Worm (Caenorhabditis elegans) whole organism, L4 larva: ENCODE results near the gene C29E4.9.

Source experiments
- F49E8.2 ChIP-seq: sonication (generic microtip); optimal IDR thresholded peaks from 2 replicates; lab custom pipeline; 2016; ENCODE audit warnings: missing compliant biosample characterization, mild to moderate bottlenecking, missing genetic modification characterization, borderline replicate concordance
- R02D3.7 ChIP-seq: fragments of 150-350 bp; sonication (generic microtip); optimal IDR thresholded peaks from 3 replicates; lab custom pipeline; 2014; ENCODE audit warnings: missing biosample characterization, missing genetic modification characterization
- T20F7.1 ChIP-seq: fragments of 200-800 bp; sonication (Bioruptor generic); optimal IDR thresholded peaks from 2 replicates; lab custom pipeline; 2018; ENCODE audit warnings: mild to moderate bottlenecking, missing genetic modification characterization, missing compliant biosample characterization
- Y105C5A.15 ChIP-seq: fragments of 200-800 bp; sonication (Bioruptor generic); IDR thresholded peaks from 2 replicates; pipeline ENCODE4 v1.3.6; 2022; ENCODE audit warnings: missing genetic modification characterization, missing compliant biosample characterization
- ZK337.2 ChIP-seq: fragments of 200-800 bp; sonication (Bioruptor generic); IDR thresholded peaks from 2 replicates; pipeline ENCODE4 v1.3.6; 2022; ENCODE audit warnings: missing genetic modification reagents, missing genetic modification characterization, missing compliant biosample characterization
- aly-2 ChIP-seq: sonication (generic microtip); optimal IDR thresholded peaks from 2 replicates; lab custom pipeline; 2018; ENCODE audit warnings: missing biosample characterization, missing genetic modification characterization
- ama-1 ChIP-seq: fragments of 150-350 bp; optimal IDR thresholded peaks from 2 replicates; lab custom pipeline; 2014; ENCODE audit warnings: inconsistent platforms, mixed read lengths
- ceh-20 ChIP-seq: fragments of 200-800 bp; sonication (Bioruptor generic); IDR thresholded peaks from 2 replicates; pipeline ENCODE4 v1.3.6; 2022; ENCODE audit warnings: missing genetic modification reagents, missing genetic modification characterization, missing compliant biosample characterization
- ceh-32 ChIP-seq: sonication (generic microtip); optimal IDR thresholded peaks from 2 replicates; lab custom pipeline; 2016; ENCODE audit warnings: mild to moderate bottlenecking, missing genetic modification characterization, missing compliant biosample characterization; ENCODE audit not compliant: poor library complexity
- ceh-44 ChIP-seq: fragments of 200-800 bp; sonication (Bioruptor generic); IDR thresholded peaks from 2 replicates; pipeline ENCODE4 v1.3.6; 2022; ENCODE audit warnings: missing genetic modification reagents, missing genetic modification characterization, missing compliant biosample characterization
- ceh-62 ChIP-seq: sonication (generic microtip); optimal IDR thresholded peaks from 2 replicates; lab custom pipeline; 2017; ENCODE audit warnings: missing biosample characterization, missing genetic modification characterization
- cey-2 ChIP-seq: sonication (generic microtip); optimal IDR thresholded peaks from 3 replicates; lab custom pipeline; 2017; ENCODE audit warnings: missing genetic modification characterization, mild to moderate bottlenecking, missing compliant biosample characterization, antibody characterized with exemption, borderline replicate concordance; ENCODE audit not compliant: insufficient read depth
- ctbp-1 ChIP-seq: fragments of 200-800 bp; sonication (Bioruptor generic); IDR thresholded peaks from 2 replicates; pipeline ENCODE4 v1.3.6; 2022; ENCODE audit warnings: missing genetic modification reagents, missing genetic modification characterization, missing compliant biosample characterization
- daf-19 ChIP-seq: fragments of 200-800 bp; sonication (Bioruptor generic); conservative IDR thresholded peaks from 2 replicates; pipeline ENCODE4 v1.3.6; 2022; ENCODE audit warnings: missing genetic modification characterization, missing compliant biosample characterization
- daf-8 ChIP-seq: fragments of 200-800 bp; sonication (Bioruptor generic); IDR thresholded peaks from 2 replicates; pipeline ENCODE4 v1.3.6; 2022; ENCODE audit warnings: missing genetic modification characterization, missing compliant biosample characterization
- dmd-8 ChIP-seq: fragments of 200-800 bp; sonication (Bioruptor generic); IDR thresholded peaks from 2 replicates; pipeline ENCODE4 v1.3.6; 2022; ENCODE audit warnings: missing genetic modification characterization, missing compliant biosample characterization
- dpl-1 ChIP-seq: fragments of 150-350 bp; optimal IDR thresholded peaks from 2 replicates; lab custom pipeline; 2014; ENCODE audit warnings: missing biosample characterization, missing genetic modification reagents, missing genetic modification characterization
- duxl-1 ChIP-seq: sonication (generic microtip); optimal IDR thresholded peaks from 2 replicates; lab custom pipeline; 2016; ENCODE audit warnings: mild to moderate bottlenecking, missing genetic modification characterization, moderate library complexity, missing compliant biosample characterization; ENCODE audit not compliant: poor library complexity
- egl-43 ChIP-seq: fragments of 200-800 bp; sonication (Bioruptor generic); IDR thresholded peaks from 2 replicates; pipeline ENCODE4 v1.3.6; 2022; ENCODE audit warnings: missing genetic modification reagents, missing genetic modification characterization, missing compliant biosample characterization
- fkh-10 ChIP-seq: fragments of 150-350 bp; optimal IDR thresholded peaks from 2 replicates; lab custom pipeline; 2014; ENCODE audit warnings: missing biosample characterization, missing genetic modification reagents, missing genetic modification characterization
- gei-8 ChIP-seq: fragments of 200-800 bp; sonication (Bioruptor generic); optimal IDR thresholded peaks from 2 replicates; lab custom pipeline; 2018; ENCODE audit warnings: mild to moderate bottlenecking, missing genetic modification characterization, missing compliant biosample characterization
- hlh-11 ChIP-seq: fragments of 200-800 bp; sonication (Bioruptor generic); optimal IDR thresholded peaks from 2 replicates; lab custom pipeline; 2018; ENCODE audit warnings: mild to moderate bottlenecking, missing genetic modification characterization, missing compliant biosample characterization
- hlh-30 ChIP-seq: sonication (generic microtip); optimal IDR thresholded peaks from 2 replicates; lab custom pipeline; 2017; ENCODE audit warnings: antibody characterized with exemption, mild to moderate bottlenecking, missing genetic modification characterization, missing compliant biosample characterization; ENCODE audit not compliant: insufficient read depth
- hmg-1.1 ChIP-seq: fragments of 200-800 bp; sonication (Bioruptor generic); IDR thresholded peaks from 2 replicates; pipeline ENCODE4 v1.3.6; 2022; ENCODE audit warnings: missing genetic modification reagents, missing genetic modification characterization, missing compliant biosample characterization
- lim-7 ChIP-seq: fragments of 200-800 bp; sonication (Bioruptor generic); IDR thresholded peaks from 2 replicates; pipeline ENCODE4 v1.3.6; 2022; ENCODE audit warnings: missing genetic modification characterization, missing compliant biosample characterization
- lin-15B ChIP-seq: fragments of 150-350 bp; sonication (generic microtip); optimal IDR thresholded peaks from 3 replicates; lab custom pipeline; 2014; ENCODE audit warnings: missing biosample characterization, missing genetic modification characterization
- lin-38 ChIP-seq: fragments of 200-800 bp; sonication (Bioruptor generic); IDR thresholded peaks from 2 replicates; pipeline ENCODE4 v1.3.6; 2022; ENCODE audit warnings: missing genetic modification reagents, missing genetic modification characterization, missing compliant biosample characterization
- lsy-2 ChIP-seq, 2 experiments: fragments of 150-350 bp in 1 of 2; sonication (generic microtip) in 1 of 2; optimal IDR thresholded peaks; 2 replicates each; lab custom pipeline; 2014 to 2017; ENCODE audit warnings: missing biosample characterization in 2 of 2, missing genetic modification characterization in 2 of 2
- mdl-1 ChIP-seq, 2 experiments: fragments of 150-350 bp in 1 of 2; sonication (generic microtip) in 1 of 2; optimal IDR thresholded peaks; 2 replicates each; lab custom pipeline; 2014 to 2017; ENCODE audit warnings: missing biosample characterization in 2 of 2, missing genetic modification characterization in 2 of 2
- mxl-3 ChIP-seq: fragments of 200-800 bp; sonication (Bioruptor generic); optimal IDR thresholded peaks from 2 replicates; lab custom pipeline; 2018; ENCODE audit warnings: mild to moderate bottlenecking, missing genetic modification characterization, missing compliant biosample characterization
- nhr-102 ChIP-seq: sonication (generic microtip); optimal IDR thresholded peaks from 2 replicates; lab custom pipeline; 2016; ENCODE audit warnings: mild to moderate bottlenecking, missing genetic modification characterization, moderate library complexity, missing compliant biosample characterization
- nhr-11 ChIP-seq: fragments of 150-350 bp; optimal IDR thresholded peaks from 2 replicates; lab custom pipeline; 2014; ENCODE audit warnings: missing biosample characterization, missing genetic modification characterization
- nhr-41 ChIP-seq: fragments of 200-800 bp; sonication (Bioruptor generic); IDR thresholded peaks from 2 replicates; pipeline ENCODE4 v1.3.6; 2022; ENCODE audit warnings: missing genetic modification reagents, missing genetic modification characterization, missing compliant biosample characterization
- nhr-48 ChIP-seq: sonication (generic microtip); optimal IDR thresholded peaks from 2 replicates; lab custom pipeline; 2016; ENCODE audit warnings: mild to moderate bottlenecking, missing genetic modification characterization, missing compliant biosample characterization
- nhr-6 ChIP-seq: fragments of 150-350 bp; optimal IDR thresholded peaks from 2 replicates; lab custom pipeline; 2014; ENCODE audit warnings: missing biosample characterization, missing genetic modification characterization
- nhr-76 ChIP-seq: fragments of 150-350 bp; optimal IDR thresholded peaks from 2 replicates; lab custom pipeline; 2014; ENCODE audit warnings: missing biosample characterization, missing genetic modification characterization
- rbr-2 ChIP-seq: sonication (generic microtip); optimal IDR thresholded peaks from 2 replicates; lab custom pipeline; 2016; ENCODE audit warnings: missing genotype, missing genetic modification characterization, missing compliant biosample characterization
- set-16 ChIP-seq: fragments of 200-800 bp; sonication (Bioruptor generic); IDR thresholded peaks from 2 replicates; pipeline ENCODE4 v1.3.6; 2022; ENCODE audit warnings: missing genetic modification reagents, missing genetic modification characterization, missing compliant biosample characterization
- snpc-1.2 ChIP-seq: fragments of 200-800 bp; sonication (Bioruptor generic); IDR thresholded peaks from 2 replicates; pipeline ENCODE4 v1.3.6; 2022; ENCODE audit warnings: missing genetic modification reagents, missing genetic modification characterization, missing compliant biosample characterization
- tag-97 ChIP-seq: fragments of 200-800 bp; sonication (Bioruptor generic); IDR thresholded peaks from 2 replicates; pipeline ENCODE4 v1.3.6; 2022; ENCODE audit warnings: missing genetic modification characterization, missing compliant biosample characterization
- unc-62 ChIP-seq, 3 experiments: fragments of 150-350 bp in 1 of 3; sonication (generic microtip); optimal IDR thresholded peaks in 2 of 3; peaks in 1 of 3; 1 replicate in 1 of 3; 2 replicates in 2 of 3; lab custom pipeline; 2014 to 2017; ENCODE audit warnings: missing biosample characterization in 3 of 3, missing genetic modification characterization in 3 of 3, missing genetic modification reagents in 3 of 3, missing genotype in 1 of 3
- vab-7 ChIP-seq: fragments of 200-800 bp; sonication (Bioruptor generic); IDR thresholded peaks from 2 replicates; pipeline ENCODE4 v1.3.6; 2022; ENCODE audit warnings: missing genetic modification reagents, missing genetic modification characterization, missing compliant biosample characterization
- zfp-2 ChIP-seq: sonication (generic microtip); optimal IDR thresholded peaks from 2 replicates; lab custom pipeline; 2016; ENCODE audit warnings: mild to moderate bottlenecking, missing genetic modification characterization, missing compliant biosample characterization
- zip-2 ChIP-seq: fragments of 150-350 bp; optimal IDR thresholded peaks from 2 replicates; lab custom pipeline; 2014; ENCODE audit warnings: missing biosample characterization, missing genetic modification characterization
- ztf-11 ChIP-seq: fragments of 150-350 bp; optimal IDR thresholded peaks from 2 replicates; lab custom pipeline; 2014; ENCODE audit warnings: missing biosample characterization, missing genetic modification characterization

C29E4.9 gene

DNA sequence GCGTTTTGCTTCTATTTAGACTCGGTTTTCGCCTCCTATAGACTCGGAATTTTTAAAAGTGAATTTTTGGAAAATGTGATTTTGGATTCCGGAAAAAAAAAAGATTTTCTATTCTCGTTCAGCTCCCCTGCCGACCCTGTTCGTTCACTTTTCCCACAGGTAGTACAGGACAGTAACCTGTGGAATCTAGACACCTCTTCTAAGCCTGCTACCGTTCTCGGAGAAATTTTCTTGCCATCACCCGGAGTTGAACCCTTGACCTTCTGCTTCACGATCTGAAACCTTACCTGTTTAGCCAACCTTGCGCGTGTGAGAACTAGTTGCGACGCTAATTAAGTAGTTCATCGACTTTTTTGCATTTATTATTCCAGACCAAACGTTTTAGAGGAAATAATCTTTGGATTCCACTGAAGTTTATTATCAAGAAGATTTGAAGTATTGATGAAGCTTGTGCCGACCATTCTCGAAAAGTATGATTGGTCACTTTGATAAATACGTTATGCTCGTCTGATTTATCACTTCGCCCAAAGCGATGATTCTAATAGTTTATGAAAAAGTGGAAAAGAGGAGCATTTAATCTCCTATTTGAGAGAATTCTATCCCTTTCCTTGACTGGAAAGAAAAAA, 3.1 kb downstream of the C29E4.9 start (continued):
- peak; percentile 77 for TF ChIP-seq egl-43
- TF ChIP-seq, all 104 proteins: peak for 22; not testable (repeated sequence) for 82

DNA sequence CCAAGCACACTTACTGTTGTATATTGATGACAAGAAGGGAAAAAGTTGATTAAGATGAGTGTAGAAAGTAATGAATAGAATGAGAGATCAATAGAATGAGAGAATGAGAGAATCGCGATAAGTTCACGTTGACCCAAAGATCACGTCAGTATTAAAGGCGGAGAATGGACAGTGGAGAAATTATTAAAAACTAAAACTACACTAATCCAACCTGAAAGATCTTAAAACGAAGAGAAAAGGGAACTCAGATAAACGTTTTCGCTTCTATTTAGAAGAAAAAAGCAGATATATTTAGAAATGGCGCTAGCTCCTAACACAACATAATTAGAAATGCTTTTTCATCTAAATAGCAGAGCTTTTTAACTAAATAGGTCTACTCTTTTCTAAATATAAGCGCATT, 3.7 kb downstream of the C29E4.9 start, which contains the start of gene let-754:
TSS of gene let-754 (minus strand) at position 101 of the 400 bp plus-strand sequence.
- TF ChIP-seq rbr-2 (tag; lab: Kevin White, UChicago): no peak
- no peak for TF ChIP-seq lim-7 (GFP tag; lab: Robert Waterston, UW)
- TF ChIP-seq ama-1: no peak
- no peak for TF ChIP-seq nhr-102
- TF ChIP-seq ceh-32 (tag; lab: Kevin White, UChicago): no peak
- TF ChIP-seq daf-19 (GFP tag; lab: Robert Waterston, UW): no peak
- no peak for TF ChIP-seq gei-8
- TF ChIP-seq zip-2 (tag; lab: Kevin White, UChicago): no peak
- no peak for TF ChIP-seq lin-38 (GFP tag; lab: Robert Waterston, UW)
- TF ChIP-seq snpc-1.2 (GFP tag; lab: Robert Waterston, UW): no peak
- no peak for TF ChIP-seq set-16 (GFP tag; lab: Robert Waterston, UW)
- TF ChIP-seq T20F7.1 (GFP tag; lab: Kevin White, UChicago): no peak

DNA sequence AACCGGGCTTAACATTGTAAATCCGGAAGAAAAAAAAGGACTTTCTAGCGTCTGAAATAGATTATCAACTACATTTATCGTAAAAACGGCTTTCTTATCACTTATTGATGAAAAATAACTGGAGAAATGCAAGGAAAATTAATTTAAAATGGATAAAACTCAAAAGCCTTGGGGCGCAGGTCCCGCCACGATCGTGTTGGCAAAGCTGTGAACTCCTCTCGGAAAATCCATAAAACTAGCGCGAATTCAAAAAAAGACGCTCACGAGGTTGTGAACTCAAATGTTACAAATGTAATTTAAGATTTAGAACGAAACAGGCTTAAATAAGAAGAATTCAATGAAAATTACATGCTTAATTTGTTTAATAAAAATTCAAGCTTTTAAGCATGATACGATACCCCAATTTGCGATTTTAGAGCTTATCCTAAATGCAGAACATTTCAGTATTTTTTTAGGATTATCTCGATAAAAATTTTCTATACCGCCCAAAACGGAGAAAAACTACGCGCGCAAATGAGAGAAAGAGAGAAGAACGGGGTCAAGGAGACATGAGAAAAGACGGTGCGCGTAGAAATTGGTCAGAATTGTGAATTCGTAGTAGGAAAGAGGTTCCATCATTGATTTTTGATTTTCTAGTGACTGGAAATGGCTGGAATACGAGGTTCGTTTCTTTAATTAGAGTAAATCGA, 4.6 kb downstream of the C29E4.9 start, which contains the start of gene C29E4.15:
TSS of gene C29E4.15 (plus strand) at position 547 of the 689 bp plus-strand sequence.
- TF ChIP-seq nhr-11 (no peak), ctbp-1 (no peak), nhr-102 (no peak), mdl-1 (tag; optimal IDR thresholded peaks at IDR 0.05; lab: Kevin White, UChicago) (no peak), ceh-20 (no peak), nhr-41 (GFP tag; lab: Robert Waterston, UW) (no peak), unc-62 (GFP tag; optimal IDR thresholded peaks at IDR 0.05 in 1 of 2; lab: Kevin White, UChicago) (peak in 1 of 2 experiments; percentile 86), unc-62 (tag; optimal IDR thresholded peaks at IDR 0.05; lab: Kevin White, UChicago) (no peak), rbr-2 (tag; lab: Kevin White, UChicago) (no peak), F49E8.2 (tag; lab: Kevin White, UChicago) (no peak), duxl-1 (tag; lab: Kevin White, UChicago) (no peak), aly-2 (tag; lab: Kevin White, UChicago) (no peak), nhr-48 (tag; lab: Kevin White, UChicago) (no peak), dmd-8 (no peak), hlh-11 (tag; lab: Kevin White, UChicago) (no peak), nhr-6 (tag; lab: Kevin White, UChicago) (no peak), R02D3.7 (no peak), ceh-44 (GFP tag; lab: Robert Waterston, UW) (no peak), ZK337.2 (no peak), zfp-2 (tag; lab: Kevin White, UChicago) (no peak), hlh-30 (tag; lab: Kevin White, UChicago) (no peak), lin-15B (tag; lab: Kevin White, UChicago) (no peak), vab-7 (GFP tag; lab: Robert Waterston, UW) (no peak), cey-2 (no peak), ceh-62 (tag; lab: Kevin White, UChicago) (no peak), mxl-3 (GFP tag; lab: Kevin White, UChicago) (no peak), dpl-1 (GFP tag; lab: Kevin White, UChicago) (peak; percentile 86), ztf-11 (tag; lab: Kevin White, UChicago) (no peak), egl-43 (no peak), nhr-76 (tag; lab: Kevin White, UChicago) (no peak), daf-8 (GFP tag; lab: Robert Waterston, UW) (no peak), tag-97 (GFP tag; lab: Robert Waterston, UW) (no peak), Y105C5A.15 (GFP tag; lab: Robert Waterston, UW) (no peak), lsy-2 (tag; optimal IDR thresholded peaks at IDR 0.05; lab: Kevin White, UChicago) (peak in 1 of 2 experiments; percentile 76), fkh-10 (GFP tag; lab: Kevin White, UChicago) (peak; percentile 19), hmg-1.1 (GFP tag; lab: Robert Waterston, UW) (peak; percentile 37; the same call in 1 of the 2 replicates)
